Worm (Caenorhabditis elegans): ENCODE results near the gene cul-4.

DNA sequence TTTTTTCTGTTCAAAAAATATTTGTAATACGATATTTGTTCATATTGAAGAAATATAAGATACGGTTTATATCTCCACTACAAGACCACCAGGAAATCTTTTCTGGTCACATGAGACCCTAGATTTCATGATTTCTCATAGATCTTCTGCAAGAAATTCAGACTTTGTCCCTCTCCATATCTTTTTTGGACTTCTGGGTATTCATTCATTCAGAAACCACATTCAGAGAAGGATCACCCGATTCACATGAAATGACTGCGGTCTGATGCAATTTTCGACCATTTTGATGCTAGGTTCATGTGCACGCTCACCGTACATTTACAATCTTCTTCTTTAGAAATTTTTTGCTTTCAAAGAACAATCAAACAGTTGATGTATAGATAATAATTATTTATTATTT, 22.1 kb upstream of the cul-4 start:
- no peak for TF ChIP-seq T22C8.4 (GFP tag; IDR thresholded peaks at IDR 0.05)
- TF ChIP-seq ref-1 (GFP tag; conservative IDR thresholded peaks at IDR 0.05) = no peak
- no peak for TF ChIP-seq klf-2 (GFP tag; conservative IDR thresholded peaks at IDR 0.05)
- no peak for TF ChIP-seq med-1 (GFP tag; optimal IDR thresholded peaks at IDR 0.05; ENCODE audit: insufficient read depth)
- TF ChIP-seq cog-1 (tag; optimal IDR thresholded peaks at IDR 0.05) = no peak
